Fruit fly (Drosophila melanogaster) whole organism, embryonic: ENCODE data around the gene SK.

ENCODE experiments used
- Blimp-1 ChIP-seq: fragments of 200-800 bp; sonication (Bioruptor generic); optimal IDR thresholded peaks from 3 replicates; lab custom pipeline; 2018; ENCODE audit warnings: missing biosample characterization, missing genetic modification characterization, mild to moderate bottlenecking, moderate library complexity, missing genetic modification reagents
- CG2120 ChIP-seq: fragments of 200-800 bp; sonication (Bioruptor generic); optimal IDR thresholded peaks from 3 replicates; lab custom pipeline; 2016; ENCODE audit warnings: missing biosample characterization, missing genetic modification characterization
- aop ChIP-seq: fragments of 200-800 bp; sonication (Bioruptor generic); IDR thresholded peaks from 2 replicates; pipeline ENCODE4 v1.3.6; 2022; ENCODE audit warnings: missing biosample characterization, missing genetic modification characterization
- dan ChIP-seq: fragments of 200-800 bp; sonication (Bioruptor generic); IDR thresholded peaks from 2 replicates; pipeline ENCODE4 v1.3.6; 2022; ENCODE audit warnings: missing biosample characterization, missing genetic modification characterization
- danr ChIP-seq: fragments of 200-800 bp; sonication (Bioruptor generic); IDR thresholded peaks from 2 replicates; pipeline ENCODE4 v1.3.6; 2022; ENCODE audit warnings: missing biosample characterization, missing genetic modification characterization
- nau ChIP-seq: fragments of 200-800 bp; sonication (Bioruptor generic); optimal IDR thresholded peaks from 3 replicates; lab custom pipeline; 2017; ENCODE audit warnings: missing biosample characterization, mild to moderate bottlenecking, missing genetic modification characterization, missing genetic modification reagents
- nom ChIP-seq: fragments of 200-800 bp; sonication (Bioruptor generic); optimal IDR thresholded peaks from 2 replicates; lab custom pipeline; 2017; ENCODE audit warnings: missing biosample characterization, missing genetic modification characterization, mild to moderate bottlenecking, moderate library complexity, missing genetic modification reagents

dm6 chrX:5322459-5322883 is 17.6 kb upstream of the SK start, which contains the start of gene Rnp4F:
- TF ChIP-seq dan (no peak), nau (no peak), Blimp-1 (no peak), aop (GFP tag; lab: Robert Waterston, UW) (no peak), danr (no peak), CG2120 (peak; percentile 87), nom (GFP tag; lab: Kevin White, UChicago) (peak; percentile 76)
